Fruit fly (Drosophila melanogaster) whole organism, embryonic: ENCODE measurements around the gene piwi.

Experiments used
- Asciz ChIP-seq: fragments of 200-800 bp; sonication (Bioruptor generic); optimal IDR thresholded peaks from 2 replicates; lab custom pipeline; 2017; ENCODE audit warnings: missing biosample characterization, mild to moderate bottlenecking, missing genetic modification characterization, missing genetic modification reagents
- Blimp-1 ChIP-seq: fragments of 200-800 bp; sonication (Bioruptor generic); optimal IDR thresholded peaks from 3 replicates; lab custom pipeline; 2018; ENCODE audit warnings: missing biosample characterization, missing genetic modification characterization, mild to moderate bottlenecking, moderate library complexity, missing genetic modification reagents
- BtbVII ChIP-seq: fragments of 200-800 bp; sonication (Bioruptor generic); optimal IDR thresholded peaks from 3 replicates; lab custom pipeline; 2017; ENCODE audit warnings: missing biosample characterization, mild to moderate bottlenecking, missing genetic modification characterization
- CG10267 ChIP-seq: fragments of 200-800 bp; sonication (Bioruptor generic); optimal IDR thresholded peaks from 2 replicates; lab custom pipeline; 2018; ENCODE audit warnings: missing biosample characterization, mild to moderate bottlenecking, missing genetic modification characterization, moderate library complexity
- CG10979 ChIP-seq: fragments of 200-800 bp; sonication (Bioruptor generic); optimal IDR thresholded peaks from 2 replicates; lab custom pipeline; 2018; ENCODE audit warnings: missing biosample characterization, mild to moderate bottlenecking, missing genetic modification characterization, moderate library complexity
- CG12236 ChIP-seq: fragments of 200-800 bp; sonication (Bioruptor generic); optimal IDR thresholded peaks from 2 replicates; lab custom pipeline; 2016; ENCODE audit warnings: missing biosample characterization, missing genetic modification characterization
- CG13287 ChIP-seq: fragments of 200-800 bp; sonication (Bioruptor generic); IDR thresholded peaks from 2 replicates; pipeline ENCODE4 v1.3.6; 2022; ENCODE audit warnings: missing biosample characterization, missing genetic modification characterization; ENCODE audit not compliant: partially characterized antibody
- CG13296 ChIP-seq: fragments of 200-800 bp; sonication (Bioruptor generic); optimal IDR thresholded peaks from 3 replicates; lab custom pipeline; 2018; ENCODE audit warnings: missing biosample characterization, mild to moderate bottlenecking, missing genetic modification characterization
- CG14667 ChIP-seq: fragments of 200-800 bp; sonication (Bioruptor generic); IDR thresholded peaks from 2 replicates; pipeline ENCODE4 v1.3.6; 2022; ENCODE audit warnings: missing biosample characterization, missing genetic modification characterization
- CG1529 ChIP-seq: fragments of 200-800 bp; sonication (Bioruptor generic); optimal IDR thresholded peaks from 3 replicates; lab custom pipeline; 2018; ENCODE audit warnings: missing biosample characterization, missing genetic modification characterization
- CG17385 ChIP-seq: fragments of 200-800 bp; sonication (Bioruptor generic); optimal IDR thresholded peaks from 3 replicates; lab custom pipeline; 2018; ENCODE audit warnings: missing biosample characterization, mild to moderate bottlenecking, missing genetic modification characterization
- CG18011 ChIP-seq: fragments of 200-800 bp; sonication (Bioruptor generic); optimal IDR thresholded peaks from 2 replicates; lab custom pipeline; 2017; ENCODE audit warnings: missing biosample characterization, missing genetic modification characterization, mild to moderate bottlenecking, moderate library complexity, missing genotype
- CG18619 ChIP-seq: fragments of 200-800 bp; sonication (Bioruptor generic); optimal IDR thresholded peaks from 3 replicates; lab custom pipeline; 2017; ENCODE audit warnings: missing biosample characterization, mild to moderate bottlenecking, missing genetic modification characterization
- CG2116 ChIP-seq: fragments of 200-800 bp; sonication (Bioruptor generic); optimal IDR thresholded peaks from 3 replicates; lab custom pipeline; 2018; ENCODE audit warnings: missing biosample characterization, mild to moderate bottlenecking, missing genetic modification characterization
- CG34376 ChIP-seq: fragments of 200-800 bp; sonication (Bioruptor generic); optimal IDR thresholded peaks from 2 replicates; lab custom pipeline; 2018; ENCODE audit warnings: missing biosample characterization, mild to moderate bottlenecking, missing genetic modification characterization
- CG34422 ChIP-seq: fragments of 200-800 bp; sonication (Bioruptor generic); IDR thresholded peaks from 3 replicates; pipeline ENCODE4 v1.3.6; 2022; ENCODE audit warnings: missing biosample characterization, missing genetic modification characterization
- CG43689 ChIP-seq: fragments of 200-800 bp; sonication (Bioruptor generic); IDR thresholded peaks from 2 replicates; pipeline ENCODE4 v1.3.6; 2022; ENCODE audit warnings: missing biosample characterization, missing genetic modification characterization
- CG6683 ChIP-seq: fragments of 200-800 bp; sonication (Bioruptor generic); optimal IDR thresholded peaks from 2 replicates; lab custom pipeline; 2017; ENCODE audit warnings: missing biosample characterization, mild to moderate bottlenecking, missing genetic modification characterization, missing genetic modification reagents
- CG8089 ChIP-seq: fragments of 200-800 bp; sonication (Bioruptor generic); optimal IDR thresholded peaks from 3 replicates; lab custom pipeline; 2016; ENCODE audit warnings: missing biosample characterization, missing genetic modification characterization
- H2.0 ChIP-seq: fragments of 200-800 bp; sonication (Bioruptor generic); IDR thresholded peaks from 2 replicates; pipeline ENCODE4 v1.3.6; 2022; ENCODE audit warnings: missing biosample characterization, missing genetic modification characterization
- HLHmδ ChIP-seq: fragments of 200-800 bp; sonication (Bioruptor generic); optimal IDR thresholded peaks from 2 replicates; lab custom pipeline; 2018; ENCODE audit warnings: missing biosample characterization, mild to moderate bottlenecking, missing genetic modification characterization, moderate library complexity
- Hr51 ChIP-seq, 2 experiments: fragments of 200-800 bp; sonication (Bioruptor generic); optimal IDR thresholded peaks; 2 replicates in 1 of 2; 3 replicates in 1 of 2; lab custom pipeline; 2016 to 2018; ENCODE audit warnings: missing biosample characterization in 2 of 2, missing genetic modification characterization in 2 of 2, mild to moderate bottlenecking in 1 of 2, moderate library complexity in 1 of 2
- MESR4 ChIP-seq: fragments of 200-800 bp; sonication (Bioruptor generic); optimal IDR thresholded peaks from 2 replicates; lab custom pipeline; 2018; ENCODE audit warnings: missing biosample characterization, mild to moderate bottlenecking, missing genetic modification characterization, moderate library complexity
- Max ChIP-seq: fragments of 200-800 bp; sonication (Bioruptor generic); optimal IDR thresholded peaks from 2 replicates; lab custom pipeline; 2016; ENCODE audit warnings: missing biosample characterization, mild to moderate bottlenecking, missing genetic modification characterization
- Mes4 ChIP-seq: fragments of 200-800 bp; sonication (Bioruptor generic); optimal IDR thresholded peaks from 2 replicates; lab custom pipeline; 2016; ENCODE audit warnings: missing biosample characterization, missing genetic modification characterization
- Myb ChIP-seq: fragments of 200-800 bp; sonication (Bioruptor generic); optimal IDR thresholded peaks from 2 replicates; lab custom pipeline; 2016; ENCODE audit warnings: missing biosample characterization, missing genetic modification characterization
- Nf-YA ChIP-seq: fragments of 200-800 bp; sonication (Bioruptor generic); IDR thresholded peaks from 2 replicates; pipeline ENCODE4 v1.3.6; 2022; ENCODE audit warnings: missing biosample characterization, missing genetic modification characterization
- Nf-YC ChIP-seq: fragments of 200-800 bp; optimal IDR thresholded peaks from 3 replicates; lab custom pipeline; 2019; ENCODE audit warnings: missing biosample characterization, mild to moderate bottlenecking, missing genetic modification characterization, moderate library complexity
- Rfx ChIP-seq: fragments of 200-800 bp; sonication (Bioruptor generic); IDR thresholded peaks from 2 replicates; pipeline ENCODE4 v1.3.6; 2022; ENCODE audit warnings: missing biosample characterization, missing genetic modification characterization
- Scr ChIP-seq: fragments of 200-800 bp; sonication (Bioruptor generic); IDR thresholded peaks from 2 replicates; pipeline ENCODE4 v1.3.6; 2022; ENCODE audit warnings: missing biosample characterization, missing genetic modification characterization; ENCODE audit not compliant: partially characterized antibody
- Sry-δ ChIP-seq: fragments of 200-800 bp; sonication (Bioruptor generic); optimal IDR thresholded peaks from 2 replicates; lab custom pipeline; 2016; ENCODE audit warnings: missing biosample characterization, missing genetic modification characterization
- ara ChIP-seq: fragments of 200-800 bp; sonication (Bioruptor generic); IDR thresholded peaks from 2 replicates; pipeline ENCODE4 v1.3.6; 2022; ENCODE audit warnings: missing biosample characterization, missing genetic modification characterization
- bcd ChIP-seq: fragments of 200-800 bp; sonication (Bioruptor generic); optimal IDR thresholded peaks from 2 replicates; lab custom pipeline; 2017; ENCODE audit warnings: missing biosample characterization, mild to moderate bottlenecking, missing genetic modification characterization
- dati ChIP-seq: fragments of 200-800 bp; sonication (Bioruptor generic); IDR thresholded peaks from 2 replicates; pipeline ENCODE4 v1.3.6; 2022; ENCODE audit warnings: missing biosample characterization, missing genetic modification characterization
- eyg ChIP-seq: fragments of 200-800 bp; sonication (Bioruptor generic); optimal IDR thresholded peaks from 3 replicates; lab custom pipeline; 2016; ENCODE audit warnings: missing biosample characterization, missing genetic modification characterization
- gcm ChIP-seq: fragments of 200-800 bp; sonication (Bioruptor generic); optimal IDR thresholded peaks from 2 replicates; lab custom pipeline; 2019; ENCODE audit warnings: missing biosample characterization, mild to moderate bottlenecking, missing genetic modification characterization, moderate library complexity
- lov ChIP-seq, 2 experiments: fragments of 200-800 bp in 1 of 2; fragments of >200 bp in 1 of 2; sonication (Bioruptor generic) in 1 of 2; IDR thresholded peaks in 1 of 2; optimal IDR thresholded peaks in 1 of 2; 2 replicates in 1 of 2; 3 replicates in 1 of 2; pipeline versions ENCODE4 v1.3.6 to Lab custom; 2017 to 2022; ENCODE audit warnings: missing biosample characterization in 1 of 2, missing genetic modification characterization in 1 of 2
- maf-S ChIP-seq: fragments of 200-800 bp; sonication (Bioruptor generic); optimal IDR thresholded peaks from 2 replicates; lab custom pipeline; 2016; ENCODE audit warnings: missing biosample characterization, missing genetic modification characterization
- nmo ChIP-seq: fragments of 200-800 bp; sonication (Bioruptor generic); optimal IDR thresholded peaks from 2 replicates; lab custom pipeline; 2018; ENCODE audit warnings: missing biosample characterization, mild to moderate bottlenecking, missing genetic modification characterization, moderate library complexity
- nom ChIP-seq: fragments of 200-800 bp; sonication (Bioruptor generic); optimal IDR thresholded peaks from 2 replicates; lab custom pipeline; 2017; ENCODE audit warnings: missing biosample characterization, missing genetic modification characterization, mild to moderate bottlenecking, moderate library complexity, missing genetic modification reagents
- odd ChIP-seq: fragments of 200-800 bp; sonication (Bioruptor generic); optimal IDR thresholded peaks from 2 replicates; lab custom pipeline; 2017; ENCODE audit warnings: missing biosample characterization, mild to moderate bottlenecking, missing genetic modification characterization
- pan ChIP-seq, 4 experiments: fragments of >200 bp in 3 of 4; fragments of 200-800 bp in 1 of 4; sonication (Bioruptor generic) in 1 of 4; optimal IDR thresholded peaks in 3 of 4; IDR thresholded peaks in 1 of 4; 2 replicates each; pipeline versions ENCODE4 v1.3.6 to Lab custom; 2017 to 2022; ENCODE audit warnings: missing biosample characterization in 2 of 4, missing genetic modification characterization in 2 of 4, mixed read lengths in 1 of 4
- pfk ChIP-seq: fragments of 200-800 bp; sonication (Bioruptor generic); optimal IDR thresholded peaks from 2 replicates; lab custom pipeline; 2018; ENCODE audit warnings: missing biosample characterization, mild to moderate bottlenecking, missing genetic modification characterization, moderate library complexity
- pum ChIP-seq: fragments of 200-800 bp; sonication (Bioruptor generic); optimal IDR thresholded peaks from 2 replicates; lab custom pipeline; 2016; ENCODE audit warnings: missing biosample characterization, missing genetic modification characterization
- pzg ChIP-seq: fragments of 200-800 bp; sonication (Bioruptor generic); optimal IDR thresholded peaks from 3 replicates; lab custom pipeline; 2018; ENCODE audit warnings: missing biosample characterization, mild to moderate bottlenecking, missing genetic modification characterization, moderate library complexity
- so ChIP-seq: fragments of 200-800 bp; sonication (Bioruptor generic); IDR thresholded peaks from 3 replicates; pipeline ENCODE4 v1.3.6; 2022; ENCODE audit warnings: missing biosample characterization, missing genetic modification characterization
- tin ChIP-seq: fragments of 200-800 bp; sonication (Bioruptor generic); optimal IDR thresholded peaks from 3 replicates; lab custom pipeline; 2016; ENCODE audit warnings: missing biosample characterization, missing genetic modification characterization

The piwi gene

dm6 chr2L:11003925-11004673 lies 16.9 kb upstream of the piwi start, which contains the start of gene RpL9 (continued):
- TF ChIP-seq CG2116 (GFP tag; lab: Kevin White, UChicago) (peak; percentile 69), ara (GFP tag; lab: Robert Waterston, UW) (peak; percentile 68; the same call in 1 of the 2 replicates), Nf-YA (peak; percentile 49; the same call in 1 of the 2 replicates), CG34376 (GFP tag; lab: Kevin White, UChicago) (peak; percentile 92), pzg (GFP tag; lab: Kevin White, UChicago) (peak; percentile 51), Asciz (GFP tag; lab: Kevin White, UChicago) (peak; percentile 78), CG18619 (GFP tag; lab: Kevin White, UChicago) (peak; percentile 69), Max (GFP tag; lab: Kevin White, UChicago) (peak; percentile 74), Scr (no peak), tin (GFP tag; lab: Kevin White, UChicago) (peak; percentile 25), CG6683 (GFP tag; lab: Kevin White, UChicago) (peak; percentile 43), CG1529 (peak; percentile 69), nmo (no peak), H2.0 (GFP tag; lab: Robert Waterston, UW) (peak; percentile 34), CG13287 (GFP tag; lab: Robert Waterston, UW) (no peak; the same call in 1 of the 2 replicates), CG10267 (tag; lab: Kevin White, UChicago) (peak; percentile 72), CG8089 (peak; percentile 60), CG12236 (GFP tag; lab: Kevin White, UChicago) (peak; percentile 37), Blimp-1 (GFP tag; lab: Kevin White, UChicago) (no peak), CG14667 (no peak), maf-S (GFP tag; lab: Kevin White, UChicago) (peak; percentile 60), pum (peak; percentile 20), Sry-δ (peak; percentile 7), Hr51 (GFP tag; optimal IDR thresholded peaks at IDR 0.05; lab: Kevin White, UChicago) (peak in 1 of 2 experiments; percentile 55), MESR4 (GFP tag; lab: Kevin White, UChicago) (peak; percentile 99), Rfx (GFP tag; lab: Robert Waterston, UW) (no peak; the same call in 1 of the 2 replicates), CG17385 (GFP tag; lab: Kevin White, UChicago) (peak; percentile 82), dati (GFP tag; lab: Robert Waterston, UW) (0 out of 2 replicates have a peak, but pooled peaks have one; percentile 35), CG10979 (peak; percentile 49), pan (optimal IDR thresholded peaks at IDR 0.05; lab: Kevin White, UChicago) (no peak), pan (GFP tag; optimal IDR thresholded peaks at IDR 0.05 in 1 of 2, IDR thresholded peaks at IDR 0.05 in 1 of 2) (no peak), CG18011 (GFP tag; lab: Kevin White, UChicago) (peak; percentile 71), Mes4 (peak; percentile 68), pfk (GFP tag; lab: Kevin White, UChicago) (peak; percentile 74), lov (optimal IDR thresholded peaks at IDR 0.05; lab: Kevin White, UChicago) (no peak), lov (GFP tag; IDR thresholded peaks at IDR 0.05; lab: Robert Waterston, UW) (no peak; the same call in 1 of the 3 replicates), gcm (no peak), CG13296 (GFP tag; lab: Kevin White, UChicago) (peak; percentile 89), HLHmδ (GFP tag; lab: Kevin White, UChicago) (peak; percentile 79), CG43689 (GFP tag; lab: Robert Waterston, UW) (no peak), Nf-YC (tag; lab: Kevin White, UChicago) (no peak), odd (peak; percentile 87), BtbVII (peak; percentile 90), so (no peak), eyg (GFP tag; lab: Kevin White, UChicago) (peak; percentile 70), nom (GFP tag; lab: Kevin White, UChicago) (peak; percentile 88), CG34422 (GFP tag; lab: Robert Waterston, UW) (peak; percentile 83), Myb (GFP tag; lab: Kevin White, UChicago) (peak; percentile 43), bcd (GFP tag; lab: Kevin White, UChicago) (peak; percentile 85)
